Worm (Caenorhabditis elegans) whole organism, L3 larva: ENCODE measurements around the gene C17F4.3.
"Not testable (repeated sequence)": the region's sequence is repeated elsewhere in the genome, so short reads cannot be mapped to it uniquely, and the experiment has no call there.

Source experiments
- ama-1 ChIP-seq: fragments of 150-350 bp; optimal IDR thresholded peaks from 2 replicates; lab custom pipeline; 2018
- ceh-28 ChIP-seq: fragments of 150-350 bp; optimal IDR thresholded peaks from 2 replicates; lab custom pipeline; 2014; ENCODE audit warnings: missing biosample characterization, missing genetic modification reagents, missing genetic modification characterization
- ceh-82 ChIP-seq: fragments of 150-350 bp; optimal IDR thresholded peaks from 2 replicates; lab custom pipeline; 2014; ENCODE audit warnings: missing biosample characterization, missing genetic modification characterization
- elt-2 ChIP-seq: sonication (generic microtip); optimal IDR thresholded peaks from 2 replicates; lab custom pipeline; 2016; ENCODE audit warnings: missing genetic modification reagents, mild to moderate bottlenecking, missing genetic modification characterization, missing compliant biosample characterization
- lin-39 ChIP-seq: fragments of 150-350 bp; optimal IDR thresholded peaks from 2 replicates; lab custom pipeline; 2018; ENCODE audit warnings: missing biosample characterization, missing genetic modification reagents, missing genetic modification characterization
- mdl-1 ChIP-seq: fragments of 150-350 bp; optimal IDR thresholded peaks from 2 replicates; lab custom pipeline; 2014; ENCODE audit warnings: missing biosample characterization, missing genetic modification characterization
- nhr-28 ChIP-seq: fragments of 150-350 bp; optimal IDR thresholded peaks from 2 replicates; lab custom pipeline; 2014; ENCODE audit warnings: missing biosample characterization, missing genetic modification characterization
- pqm-1 ChIP-seq: fragments of 150-350 bp; optimal IDR thresholded peaks from 2 replicates; lab custom pipeline; 2017; ENCODE audit warnings: missing biosample characterization, missing genetic modification characterization, inconsistent platforms
- snpc-4 ChIP-seq: fragments of 150-350 bp; optimal IDR thresholded peaks from 2 replicates; lab custom pipeline; 2014; ENCODE audit warnings: missing biosample characterization, missing genetic modification characterization
- tbx-2 ChIP-seq: sonication (generic microtip); optimal IDR thresholded peaks from 2 replicates; lab custom pipeline; 2016; ENCODE audit warnings: mild to moderate bottlenecking, missing genetic modification characterization, missing compliant biosample characterization
- ztf-11 ChIP-seq: fragments of 150-350 bp; optimal IDR thresholded peaks from 2 replicates; lab custom pipeline; 2014; ENCODE audit warnings: missing biosample characterization, missing genetic modification characterization

- TF ChIP-seq tbx-2 (tag; lab: Kevin White, UChicago); ceh-82 (tag; lab: Kevin White, UChicago); pqm-1 (tag; lab: Kevin White, UChicago); lin-39 (tag; lab: Kevin White, UChicago); elt-2; ztf-11 (tag; lab: Kevin White, UChicago); mdl-1 (tag; lab: Kevin White, UChicago); nhr-28 (tag; lab: Kevin White, UChicago); ama-1 (lab: Kevin White, UChicago); ceh-28 (tag; lab: Kevin White, UChicago); snpc-4: not testable (repeated sequence)
Observed at ce11 chrII:3215762-3216161, 24.5 kb upstream of the C17F4.3 start, which contains the start of gene ZC239.3.
